Worm (Caenorhabditis elegans) whole organism, L4/young adult: ENCODE results near the gene ZK673.5.

Source experiments
- W03F9.2 ChIP-seq: fragments of 150-350 bp; optimal IDR thresholded peaks from 2 replicates; lab custom pipeline; 2014; ENCODE audit warnings: missing biosample characterization, missing genetic modification characterization
- dao-5 ChIP-seq: sonication (generic microtip); optimal IDR thresholded peaks from 2 replicates; lab custom pipeline; 2016; ENCODE audit warnings: missing genotype, missing genetic modification characterization, moderate library complexity, missing compliant biosample characterization
- him-1 ChIP-seq: sonication (generic microtip); optimal IDR thresholded peaks from 2 replicates; lab custom pipeline; 2016; ENCODE audit warnings: missing genotype, missing genetic modification reagents, missing genetic modification characterization, missing compliant biosample characterization

- TF ChIP-seq W03F9.2, result no peak
- no peak for TF ChIP-seq dao-5 (tag; lab: Kevin White, UChicago)
- no peak for TF ChIP-seq him-1
Measured at ce11 chrII:10481824-10482556, 20.7 kb downstream of the ZK673.5 start, which contains the start of the genes clec-60 and ZK666.11.
